Worm (Caenorhabditis elegans) whole organism, late embryonic: ENCODE data around the gene W08E12.7.

ENCODE experiments used
- elt-4 ChIP-seq: sonication (generic microtip); optimal IDR thresholded peaks from 2 replicates; lab custom pipeline; 2016; ENCODE audit warnings: missing genetic modification characterization, missing compliant biosample characterization
- gmeb-2 ChIP-seq: sonication (generic microtip); optimal IDR thresholded peaks from 2 replicates; lab custom pipeline; 2016; ENCODE audit warnings: missing genetic modification characterization, inconsistent platforms, missing compliant biosample characterization

DNA sequence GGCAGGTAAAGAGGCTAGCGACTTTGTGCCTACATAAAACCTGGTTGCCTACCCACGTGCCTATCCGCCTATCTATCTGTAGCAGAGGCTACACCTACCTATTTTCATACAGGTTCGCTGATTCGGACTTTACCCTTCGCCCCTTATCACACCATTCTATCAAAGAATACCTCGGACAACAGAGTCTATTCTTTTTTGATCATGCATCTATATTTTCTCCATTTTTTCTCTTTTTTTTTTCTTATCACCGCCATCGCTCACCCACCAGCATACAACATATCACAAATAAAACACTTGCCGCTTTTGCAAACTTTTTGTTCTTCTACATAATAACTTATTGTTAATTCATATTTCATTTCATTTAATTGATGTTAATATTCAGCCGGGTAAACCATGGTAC, 36.4 kb upstream of the W08E12.7 start, which contains the start of gene T26C12.1:
- TF ChIP-seq gmeb-2 (tag; lab: Kevin White, UChicago) (no peak), elt-4 (tag; lab: Kevin White, UChicago) (no peak)
